Worm (Caenorhabditis elegans) whole organism, L3 larva: ENCODE results near the gene Y57G11C.30.

Experiments used
- ZK546.5 ChIP-seq: sonication (generic microtip); optimal IDR thresholded peaks from 2 replicates; lab custom pipeline; 2017; ENCODE audit warnings: missing biosample characterization, missing genetic modification characterization
- egl-27 ChIP-seq: sonication (generic microtip); optimal IDR thresholded peaks from 4 replicates; lab custom pipeline; 2017; ENCODE audit warnings: missing biosample characterization, missing genetic modification reagents, missing genetic modification characterization
- elt-2 ChIP-seq: sonication (generic microtip); optimal IDR thresholded peaks from 2 replicates; lab custom pipeline; 2016; ENCODE audit warnings: missing genetic modification reagents, mild to moderate bottlenecking, missing genetic modification characterization, missing compliant biosample characterization
- jun-1 ChIP-seq: fragments of 150-350 bp; optimal IDR thresholded peaks from 2 replicates; lab custom pipeline; 2014; ENCODE audit warnings: missing biosample characterization, missing genetic modification reagents, missing genetic modification characterization
- lin-15B ChIP-seq: fragments of 150-350 bp; optimal IDR thresholded peaks from 2 replicates; lab custom pipeline; 2014; ENCODE audit warnings: missing biosample characterization, missing genetic modification characterization
- nhr-11 ChIP-seq: fragments of 150-350 bp; optimal IDR thresholded peaks from 2 replicates; lab custom pipeline; 2014; ENCODE audit warnings: missing biosample characterization, missing genetic modification characterization
- nhr-25 ChIP-seq: sonication (generic microtip); optimal IDR thresholded peaks from 2 replicates; lab custom pipeline; 2017; ENCODE audit warnings: missing biosample characterization, missing genetic modification characterization
- nhr-28 ChIP-seq: fragments of 150-350 bp; optimal IDR thresholded peaks from 2 replicates; lab custom pipeline; 2014; ENCODE audit warnings: missing biosample characterization, missing genetic modification characterization
- nhr-43 ChIP-seq: sonication (generic microtip); optimal IDR thresholded peaks from 2 replicates; lab custom pipeline; 2016; ENCODE audit warnings: mild to moderate bottlenecking, missing genetic modification characterization, missing compliant biosample characterization; ENCODE audit not compliant: poor library complexity, severe bottlenecking
- nhr-76 ChIP-seq: fragments of 150-350 bp; sonication (generic microtip); optimal IDR thresholded peaks from 5 replicates; lab custom pipeline; 2014; ENCODE audit warnings: missing biosample characterization, missing genetic modification characterization
- sea-2 ChIP-seq: fragments of 150-350 bp; sonication (generic microtip); optimal IDR thresholded peaks from 4 replicates; lab custom pipeline; 2014; ENCODE audit warnings: missing biosample characterization, missing genetic modification reagents, missing genetic modification characterization
- unc-62 ChIP-seq: fragments of 150-350 bp; sonication (generic microtip); optimal IDR thresholded peaks from 4 replicates; lab custom pipeline; 2014; ENCODE audit warnings: missing biosample characterization, missing genetic modification reagents, missing genetic modification characterization

- TF ChIP-seq ZK546.5 (tag; lab: Kevin White, UChicago) (no peak), jun-1 (no peak), lin-15B (no peak), egl-27 (tag; lab: Kevin White, UChicago) (no peak), unc-62 (GFP tag; lab: Kevin White, UChicago) (no peak), nhr-76 (no peak), nhr-11 (tag; lab: Kevin White, UChicago) (no peak), nhr-43 (tag; lab: Kevin White, UChicago) (no peak), nhr-28 (no peak), sea-2 (GFP tag; lab: Kevin White, UChicago) (no peak), nhr-25 (tag; lab: Kevin White, UChicago) (no peak), elt-2 (tag; lab: Kevin White, UChicago) (no peak)
These were observed 47.2 kb downstream of the Y57G11C.30 start for ce11 chrIV:14985859-14986258.
